Worm (Caenorhabditis elegans) whole organism, late embryonic: ENCODE data around the gene Y110A2AL.3.

ENCODE experiments used
- K02D7.2 ChIP-seq: sonication (generic microtip); optimal IDR thresholded peaks from 2 replicates; lab custom pipeline; 2017; ENCODE audit warnings: mild to moderate bottlenecking, missing genetic modification characterization, missing compliant biosample characterization
- ama-1 ChIP-seq: fragments of 150-350 bp; optimal IDR thresholded peaks from 2 replicates; lab custom pipeline; 2014
- ceh-6 ChIP-seq: fragments of 200-800 bp; sonication (Bioruptor generic); optimal IDR thresholded peaks from 2 replicates; lab custom pipeline; 2018; ENCODE audit warnings: mild to moderate bottlenecking, missing genetic modification characterization, missing compliant biosample characterization
- fkh-10 ChIP-seq: fragments of 150-350 bp; optimal IDR thresholded peaks from 2 replicates; lab custom pipeline; 2014; ENCODE audit warnings: missing biosample characterization, missing genetic modification reagents, missing genetic modification characterization
- hlh-15 ChIP-seq: sonication (generic microtip); optimal IDR thresholded peaks from 2 replicates; lab custom pipeline; 2016; ENCODE audit warnings: missing genetic modification characterization, missing compliant biosample characterization
- hlh-30 ChIP-seq: sonication (generic microtip); optimal IDR thresholded peaks from 2 replicates; lab custom pipeline; 2017; ENCODE audit warnings: antibody characterized with exemption, missing genetic modification characterization, missing compliant biosample characterization; ENCODE audit not compliant: insufficient read depth
- nfya-1 ChIP-seq: sonication (generic microtip); optimal IDR thresholded peaks from 2 replicates; lab custom pipeline; 2017; ENCODE audit warnings: missing genetic modification characterization, mild to moderate bottlenecking, missing compliant biosample characterization, antibody characterized with exemption, moderate library complexity
- pha-2 ChIP-seq: sonication (generic microtip); optimal IDR thresholded peaks from 2 replicates; lab custom pipeline; 2017; ENCODE audit warnings: mild to moderate bottlenecking, missing genetic modification characterization, missing compliant biosample characterization
- pha-4 ChIP-seq: fragments of 150-350 bp; optimal IDR thresholded peaks from 2 replicates; lab custom pipeline; 2018; ENCODE audit warnings: missing biosample characterization, missing genetic modification reagents, missing genetic modification characterization
- pqm-1 ChIP-seq: sonication (generic microtip); optimal IDR thresholded peaks from 2 replicates; lab custom pipeline; 2016; ENCODE audit warnings: missing genetic modification characterization, missing compliant biosample characterization

DNA sequence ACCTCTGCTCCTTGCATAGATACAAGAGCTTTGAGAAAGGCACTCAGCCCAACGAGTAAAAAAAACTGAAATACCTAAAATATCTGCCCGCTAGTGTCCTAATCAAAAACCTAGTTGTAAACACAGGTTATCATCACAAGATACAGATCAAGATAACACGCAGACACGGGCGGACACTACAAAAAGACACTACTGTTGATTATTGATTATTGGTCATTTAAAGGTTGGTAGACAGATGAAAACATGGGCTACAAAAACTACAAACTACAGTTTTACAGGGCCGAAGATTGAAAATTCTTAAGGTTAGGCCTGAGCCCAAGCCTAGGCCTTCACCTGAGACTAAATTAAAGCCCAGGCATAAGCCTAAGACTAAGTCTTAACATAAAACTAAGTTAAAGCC, 8.0 kb upstream of the Y110A2AL.3 start:
- no peak for TF ChIP-seq pha-2 (tag; lab: Kevin White, UChicago)
- TF ChIP-seq nfya-1, result no peak
- TF ChIP-seq hlh-30 (tag; lab: Kevin White, UChicago), result no peak
- no peak for TF ChIP-seq fkh-10
- no peak for TF ChIP-seq K02D7.2 (tag; lab: Kevin White, UChicago)
- TF ChIP-seq pqm-1 (tag; lab: Kevin White, UChicago), result no peak
- no peak for TF ChIP-seq hlh-15 (tag; lab: Kevin White, UChicago)
- no peak for TF ChIP-seq ceh-6 (GFP tag; lab: Kevin White, UChicago)
- no peak for TF ChIP-seq pha-4
- no peak for TF ChIP-seq ama-1
